Fruit fly (Drosophila melanogaster) whole organism, wandering third instar larva: ENCODE results near the gene CG12003.

Experiments used
- CG32264 ChIP-seq: fragments of 200-800 bp; sonication (Bioruptor generic); optimal IDR thresholded peaks from 2 replicates; lab custom pipeline; 2016; ENCODE audit warnings: missing biosample characterization, missing genetic modification characterization
- CG9705 ChIP-seq: fragments of 200-800 bp; sonication (Bioruptor generic); optimal IDR thresholded peaks from 2 replicates; lab custom pipeline; 2018; ENCODE audit warnings: missing biosample characterization, mild to moderate bottlenecking, missing genetic modification characterization
- CrebA ChIP-seq: fragments of 200-800 bp; sonication (Bioruptor generic); optimal IDR thresholded peaks from 2 replicates; lab custom pipeline; 2016; ENCODE audit warnings: missing biosample characterization, mild to moderate bottlenecking, missing genetic modification characterization, borderline replicate concordance
- Dfd ChIP-seq: fragments of >200 bp; optimal IDR thresholded peaks from 2 replicates; lab custom pipeline; 2017; ENCODE audit warnings: missing biosample characterization, missing genetic modification characterization
- Dif ChIP-seq: fragments of 200-275, 200-300 bp; sonication (Bioruptor generic); optimal IDR thresholded peaks from 2 replicates; lab custom pipeline; 2018; ENCODE audit warnings: missing biosample characterization, missing genetic modification characterization; ENCODE audit not compliant: partially characterized antibody
- GATAd ChIP-seq: sonication (Bioruptor generic); optimal IDR thresholded peaks from 2 replicates; lab custom pipeline; 2016; ENCODE audit warnings: missing biosample characterization, missing genetic modification characterization
- HLH106 ChIP-seq: fragments of 200-800 bp; optimal IDR thresholded peaks from 3 replicates; lab custom pipeline; 2019; ENCODE audit warnings: missing biosample characterization, mild to moderate bottlenecking, missing genetic modification characterization, moderate library complexity
- Hnf4 ChIP-seq: fragments of 200-800 bp; sonication (Bioruptor generic); optimal IDR thresholded peaks from 2 replicates; lab custom pipeline; 2016; ENCODE audit warnings: missing biosample characterization, mild to moderate bottlenecking, missing genetic modification characterization
- Hr78 ChIP-seq: fragments of >200 bp; optimal IDR thresholded peaks from 2 replicates; lab custom pipeline; 2017; ENCODE audit warnings: missing biosample characterization, missing genetic modification characterization
- Mio ChIP-seq: sonication (Bioruptor generic); optimal IDR thresholded peaks from 2 replicates; lab custom pipeline; 2016; ENCODE audit warnings: missing biosample characterization, missing genetic modification characterization
- Myc ChIP-seq: fragments of >200 bp; optimal IDR thresholded peaks from 2 replicates; lab custom pipeline; 2017
- N ChIP-seq: fragments of >200 bp; optimal IDR thresholded peaks from 2 replicates; lab custom pipeline; 2018; ENCODE audit warnings: missing biosample characterization, missing external identifiers, missing genetic modification characterization
- OdsH ChIP-seq: fragments of 200-800 bp; sonication (Bioruptor generic); optimal IDR thresholded peaks from 2 replicates; lab custom pipeline; 2016; ENCODE audit warnings: missing biosample characterization, mild to moderate bottlenecking, missing genetic modification characterization
- Sp1 ChIP-seq: fragments of 200-800 bp; sonication (Bioruptor generic); optimal IDR thresholded peaks from 3 replicates; lab custom pipeline; 2019; ENCODE audit warnings: missing biosample characterization, mild to moderate bottlenecking, missing genetic modification characterization, moderate library complexity
- Vsx2 ChIP-seq: fragments of 200-300, 225-300 bp; sonication (Bioruptor generic); optimal IDR thresholded peaks from 2 replicates; lab custom pipeline; 2018; ENCODE audit warnings: missing biosample characterization, missing genetic modification characterization; ENCODE audit not compliant: partially characterized antibody
- br ChIP-seq: fragments of 200-800 bp; sonication (Bioruptor generic); optimal IDR thresholded peaks from 2 replicates; lab custom pipeline; 2016; ENCODE audit warnings: missing biosample characterization, missing genetic modification characterization
- brk ChIP-seq: fragments of 200-800 bp; sonication (Bioruptor generic); optimal IDR thresholded peaks from 2 replicates; lab custom pipeline; 2016; ENCODE audit warnings: missing biosample characterization, mild to moderate bottlenecking, missing genetic modification characterization
- dl ChIP-seq, 2 experiments: fragments of 175-275, 200-275 bp in 1 of 2; fragments of 200-275 bp in 1 of 2; sonication (Bioruptor generic); optimal IDR thresholded peaks; lab custom pipeline; 2018; ENCODE audit warnings: mild to moderate bottlenecking in 2 of 2, missing biosample characterization in 2 of 2, missing genetic modification characterization in 2 of 2, moderate library complexity in 2 of 2; ENCODE audit not compliant: partially characterized antibody in 2 of 2, insufficient read depth in 1 of 2
- dmrt93B ChIP-seq: fragments of 200-800 bp; sonication (Bioruptor generic); optimal IDR thresholded peaks from 2 replicates; lab custom pipeline; 2018; ENCODE audit warnings: missing biosample characterization, mild to moderate bottlenecking, missing genetic modification characterization
- dsf ChIP-seq: sonication (Bioruptor generic); optimal IDR thresholded peaks from 2 replicates; lab custom pipeline; 2016; ENCODE audit warnings: missing biosample characterization, missing genetic modification characterization, borderline replicate concordance
- ey ChIP-seq: fragments of 200-800 bp; sonication (Bioruptor generic); optimal IDR thresholded peaks from 2 replicates; lab custom pipeline; 2016; ENCODE audit warnings: missing biosample characterization, missing genetic modification characterization
- foxo ChIP-seq, 2 experiments: fragments of 200-800 bp; sonication (Bioruptor generic); optimal IDR thresholded peaks; 2 replicates in 1 of 2; 3 replicates in 1 of 2; lab custom pipeline; 2016 to 2017; ENCODE audit warnings: missing biosample characterization in 2 of 2, missing genetic modification characterization in 2 of 2
- fru ChIP-seq: fragments of 200-800 bp; sonication (Bioruptor generic); optimal IDR thresholded peaks from 3 replicates; lab custom pipeline; 2016; ENCODE audit warnings: missing biosample characterization, mild to moderate bottlenecking, missing genetic modification characterization
- h ChIP-seq: fragments of 200-800 bp; sonication (Bioruptor generic); optimal IDR thresholded peaks from 3 replicates; lab custom pipeline; 2016; ENCODE audit warnings: missing biosample characterization, mild to moderate bottlenecking, missing genetic modification characterization
- jim ChIP-seq: fragments of 175-275, 200-325 bp; sonication (Bioruptor generic); optimal IDR thresholded peaks from 2 replicates; lab custom pipeline; 2016; ENCODE audit warnings: missing biosample characterization, mild to moderate bottlenecking, missing genetic modification characterization
- lola ChIP-seq: fragments of >200 bp; optimal IDR thresholded peaks from 2 replicates; lab custom pipeline; 2017; ENCODE audit warnings: missing biosample characterization, missing genetic modification characterization
- pan ChIP-seq: fragments of >200 bp; optimal IDR thresholded peaks from 2 replicates; lab custom pipeline; 2017
- psq ChIP-seq: fragments of 200-800 bp; sonication (Bioruptor generic); optimal IDR thresholded peaks from 3 replicates; lab custom pipeline; 2017; ENCODE audit warnings: missing biosample characterization, mild to moderate bottlenecking, missing genetic modification characterization, moderate library complexity
- rgr ChIP-seq: fragments of 200-800 bp; sonication (Bioruptor generic); optimal IDR thresholded peaks from 3 replicates; lab custom pipeline; 2016; ENCODE audit warnings: missing biosample characterization, mild to moderate bottlenecking, missing genetic modification characterization
- sage ChIP-seq: fragments of 200-800 bp; sonication (Bioruptor generic); optimal IDR thresholded peaks from 2 replicates; lab custom pipeline; 2016; ENCODE audit warnings: missing biosample characterization, mild to moderate bottlenecking, missing genetic modification characterization
- usp ChIP-seq: fragments of >200 bp; optimal IDR thresholded peaks from 2 replicates; lab custom pipeline; 2017; ENCODE audit warnings: missing biosample characterization, missing genetic modification characterization

Gene CG12003

dm6 chr3L:1578391-1578948, 13.3 kb downstream of the CG12003 start:
- TF ChIP-seq psq (no peak), lola (no peak), h (no peak), Sp1 (GFP tag; lab: Kevin White, UChicago) (no peak), dl (GFP tag; optimal IDR thresholded peaks at IDR 0.05; lab: Kevin White, UChicago; ENCODE audit: insufficient read depth in 1 of 2, partially characterized antibody in 2 of 2) (no peak), usp (GFP tag; lab: Kevin White, UChicago) (no peak), dmrt93B (GFP tag; lab: Kevin White, UChicago) (no peak), GATAd (GFP tag; lab: Kevin White, UChicago) (no peak), dsf (no peak), HLH106 (no peak), Dif (GFP tag; lab: Kevin White, UChicago) (no peak), OdsH (GFP tag; lab: Kevin White, UChicago) (no peak), Hr78 (no peak), Mio (GFP tag; lab: Kevin White, UChicago) (no peak), ey (GFP tag; lab: Kevin White, UChicago) (no peak), CrebA (GFP tag; lab: Kevin White, UChicago) (no peak)

dm6 chr3L:1579169-1579853, 14.1 kb downstream of the CG12003 start:
- no peak for TF ChIP-seq rgr (GFP tag; lab: Kevin White, UChicago)
- peak; percentile 61 for TF ChIP-seq fru
- TF ChIP-seq CG32264 (GFP tag; lab: Kevin White, UChicago) = no peak
- TF ChIP-seq h = peak; percentile 69
- peak; percentile 16 for TF ChIP-seq HLH106
- no peak for TF ChIP-seq brk (GFP tag; lab: Kevin White, UChicago)
- peak; percentile 40 for TF ChIP-seq OdsH (GFP tag; lab: Kevin White, UChicago)
- peak in 1 of 2 experiments; percentile 9 for TF ChIP-seq foxo (GFP tag; optimal IDR thresholded peaks at IDR 0.05; lab: Kevin White, UChicago)
- peak; percentile 5 for TF ChIP-seq dmrt93B (GFP tag; lab: Kevin White, UChicago)
- TF ChIP-seq ey (GFP tag; lab: Kevin White, UChicago) = peak; percentile 3
- TF ChIP-seq br (GFP tag; lab: Kevin White, UChicago) = peak; percentile 38
- TF ChIP-seq Sp1 (GFP tag; lab: Kevin White, UChicago) = peak; percentile 40

dm6 chr3L:1580194-1580593, 15.0 kb downstream of the CG12003 start:
- TF ChIP-seq brk (GFP tag; lab: Kevin White, UChicago) = no peak
- no peak for TF ChIP-seq jim (GFP tag; lab: Kevin White, UChicago)
- TF ChIP-seq lola = no peak
- no peak for TF ChIP-seq N (GFP tag; lab: Kevin White, UChicago)

- TF ChIP-seq brk (GFP tag; lab: Kevin White, UChicago) (no peak), jim (GFP tag; lab: Kevin White, UChicago) (no peak), Dfd (GFP tag; lab: Kevin White, UChicago) (no peak), rgr (GFP tag; lab: Kevin White, UChicago) (no peak), Vsx2 (GFP tag; lab: Kevin White, UChicago) (no peak), ey (GFP tag; lab: Kevin White, UChicago) (no peak), foxo (GFP tag; optimal IDR thresholded peaks at IDR 0.05; lab: Kevin White, UChicago) (no peak), br (GFP tag; lab: Kevin White, UChicago) (no peak), CG9705 (GFP tag; lab: Kevin White, UChicago) (no peak), Dif (GFP tag; lab: Kevin White, UChicago) (no peak), GATAd (GFP tag; lab: Kevin White, UChicago) (no peak), Myc (lab: Kevin White, UChicago) (no peak), Hr78 (no peak), Hnf4 (GFP tag; lab: Kevin White, UChicago) (no peak), pan (lab: Kevin White, UChicago) (no peak), sage (GFP tag; lab: Kevin White, UChicago) (no peak)
These were observed 15.6 kb downstream of the CG12003 start for dm6 chr3L:1580821-1581220.
